Fruit fly (Drosophila melanogaster) whole organism, embryonic: ENCODE results near the gene LeuRS-m.

ENCODE experiments used
- CG10462 ChIP-seq: fragments of 200-800 bp; sonication (Bioruptor generic); optimal IDR thresholded peaks from 2 replicates; lab custom pipeline; 2016; ENCODE audit warnings: missing biosample characterization, missing genetic modification characterization
- CG11093 ChIP-seq: fragments of 200-800 bp; sonication (Bioruptor generic); IDR thresholded peaks from 3 replicates; pipeline ENCODE4 v1.3.6; 2022; ENCODE audit warnings: missing biosample characterization, missing genetic modification characterization
- CG1233 ChIP-seq: fragments of 200-800 bp; sonication (Bioruptor generic); optimal IDR thresholded peaks from 4 replicates; lab custom pipeline; 2018; ENCODE audit warnings: missing biosample characterization, mild to moderate bottlenecking, missing genetic modification characterization
- CG12391 ChIP-seq: fragments of 200-800 bp; sonication (Bioruptor generic); optimal IDR thresholded peaks from 3 replicates; lab custom pipeline; 2018; ENCODE audit warnings: missing biosample characterization, mild to moderate bottlenecking, missing genetic modification characterization, moderate library complexity
- CG15269 ChIP-seq: fragments of 200-800 bp; sonication (Bioruptor generic); optimal IDR thresholded peaks from 2 replicates; lab custom pipeline; 2018; ENCODE audit warnings: missing biosample characterization, mild to moderate bottlenecking, missing genetic modification characterization, moderate library complexity
- CG17186 ChIP-seq: fragments of 200-800 bp; sonication (Bioruptor generic); optimal IDR thresholded peaks from 3 replicates; lab custom pipeline; 2017; ENCODE audit warnings: missing biosample characterization, missing genetic modification reagents, missing genetic modification characterization
- CG17361 ChIP-seq: fragments of 200-800 bp; sonication (Bioruptor generic); IDR thresholded peaks from 3 replicates; pipeline ENCODE4 v1.3.6; 2022; ENCODE audit warnings: missing biosample characterization, missing genetic modification characterization
- CG31388 ChIP-seq: fragments of 200-800 bp; sonication (Bioruptor generic); optimal IDR thresholded peaks from 2 replicates; lab custom pipeline; 2016; ENCODE audit warnings: missing biosample characterization, missing genetic modification characterization
- CG4360 ChIP-seq: fragments of 200-800 bp; sonication (Bioruptor generic); IDR thresholded peaks from 2 replicates; pipeline ENCODE4 v1.3.6; 2022; ENCODE audit warnings: missing biosample characterization, missing genetic modification characterization
- CG6175 ChIP-seq: fragments of 200-800 bp; sonication (Bioruptor generic); IDR thresholded peaks from 3 replicates; pipeline ENCODE4 v1.3.6; 2022; ENCODE audit warnings: missing biosample characterization, missing genetic modification characterization
- CG6654 ChIP-seq: fragments of 200-800 bp; sonication (Bioruptor generic); optimal IDR thresholded peaks from 2 replicates; lab custom pipeline; 2017; ENCODE audit warnings: missing biosample characterization, mild to moderate bottlenecking, missing genetic modification characterization
- CG7963 ChIP-seq: fragments of 200-800 bp; sonication (Bioruptor generic); IDR thresholded peaks from 3 replicates; pipeline ENCODE4 v1.3.6; 2022; ENCODE audit warnings: missing biosample characterization, missing genetic modification characterization; ENCODE audit not compliant: partially characterized antibody
- Drgx ChIP-seq: fragments of 200-800 bp; sonication (Bioruptor generic); IDR thresholded peaks from 2 replicates; pipeline ENCODE4 v1.3.6; 2022; ENCODE audit warnings: missing biosample characterization, missing genetic modification characterization
- Ets65A ChIP-seq: fragments of 200-800 bp; sonication (Bioruptor generic); peaks from one replicate; lab custom pipeline; 2016; ENCODE audit warnings: missing biosample characterization, missing genetic modification characterization
- Gug ChIP-seq: fragments of 200-800 bp; sonication (Bioruptor generic); IDR thresholded peaks from 4 replicates; pipeline ENCODE4 v1.3.6; 2022; ENCODE audit warnings: missing biosample characterization, missing genetic modification characterization
- HmgZ ChIP-seq: fragments of 200-800 bp; sonication (Bioruptor generic); optimal IDR thresholded peaks from 2 replicates; lab custom pipeline; 2018; ENCODE audit warnings: missing biosample characterization, mild to moderate bottlenecking, missing genetic modification characterization
- Oli ChIP-seq: fragments of 200-800 bp; sonication (Bioruptor generic); optimal IDR thresholded peaks from 2 replicates; lab custom pipeline; 2018; ENCODE audit warnings: missing biosample characterization, mild to moderate bottlenecking, missing genetic modification characterization, moderate library complexity
- PHDP ChIP-seq: fragments of 200-800 bp; sonication (Bioruptor generic); optimal IDR thresholded peaks from 3 replicates; lab custom pipeline; 2018; ENCODE audit warnings: missing biosample characterization, mild to moderate bottlenecking, missing genetic modification characterization, moderate library complexity
- Tbp ChIP-seq: fragments of >200 bp; optimal IDR thresholded peaks from 2 replicates; lab custom pipeline; 2018; ENCODE audit warnings: missing biosample characterization, missing genetic modification characterization
- Vsx1 ChIP-seq: fragments of 200-800 bp; sonication (Bioruptor generic); optimal IDR thresholded peaks from 2 replicates; lab custom pipeline; 2017; ENCODE audit warnings: missing biosample characterization, mild to moderate bottlenecking, missing genetic modification characterization, missing genetic modification reagents
- aop ChIP-seq: fragments of 200-800 bp; sonication (Bioruptor generic); IDR thresholded peaks from 2 replicates; pipeline ENCODE4 v1.3.6; 2022; ENCODE audit warnings: missing biosample characterization, missing genetic modification characterization
- ase ChIP-seq: fragments of 200-800 bp; sonication (Bioruptor generic); IDR thresholded peaks from 3 replicates; pipeline ENCODE4 v1.3.6; 2022; ENCODE audit warnings: missing biosample characterization, missing genetic modification characterization
- croc ChIP-seq: fragments of 200-800 bp; sonication (Bioruptor generic); conservative IDR thresholded peaks from 3 replicates; pipeline ENCODE4 v1.3.6; 2022; ENCODE audit warnings: missing biosample characterization, missing genetic modification characterization
- da ChIP-seq: fragments of 200-800 bp; sonication (Bioruptor generic); optimal IDR thresholded peaks from 2 replicates; lab custom pipeline; 2016; ENCODE audit warnings: missing biosample characterization, missing genetic modification characterization
- dimm ChIP-seq: fragments of 200-800 bp; sonication (Bioruptor generic); IDR thresholded peaks from 2 replicates; pipeline ENCODE4 v1.3.6; 2022; ENCODE audit warnings: missing biosample characterization, missing genetic modification characterization
- dmrt99B ChIP-seq: fragments of 200-800 bp; sonication (Bioruptor generic); optimal IDR thresholded peaks from 2 replicates; lab custom pipeline; 2018; ENCODE audit warnings: missing biosample characterization, mild to moderate bottlenecking, missing genetic modification characterization, moderate library complexity
- hbn ChIP-seq: fragments of 200-800 bp; sonication (Bioruptor generic); IDR thresholded peaks from 2 replicates; pipeline ENCODE4 v1.3.6; 2022; ENCODE audit warnings: missing biosample characterization, missing genetic modification characterization; ENCODE audit not compliant: partially characterized antibody
- nom ChIP-seq: fragments of 200-800 bp; sonication (Bioruptor generic); optimal IDR thresholded peaks from 2 replicates; lab custom pipeline; 2017; ENCODE audit warnings: missing biosample characterization, missing genetic modification characterization, mild to moderate bottlenecking, moderate library complexity, missing genetic modification reagents
- prd ChIP-seq, 3 experiments: fragments of >200 bp in 2 of 3; fragments of 200-800 bp in 1 of 3; sonication (Bioruptor generic) in 1 of 3; optimal IDR thresholded peaks in 2 of 3; IDR thresholded peaks in 1 of 3; 2 replicates in 2 of 3; 3 replicates in 1 of 3; pipeline versions ENCODE4 v1.3.6 to Lab custom; 2017 to 2022; ENCODE audit warnings: missing biosample characterization in 1 of 3, missing genetic modification characterization in 1 of 3
- pum ChIP-seq: fragments of 200-800 bp; sonication (Bioruptor generic); optimal IDR thresholded peaks from 2 replicates; lab custom pipeline; 2016; ENCODE audit warnings: missing biosample characterization, missing genetic modification characterization
- repo ChIP-seq: fragments of 200-800 bp; sonication (Bioruptor generic); optimal IDR thresholded peaks from 2 replicates; lab custom pipeline; 2016; ENCODE audit warnings: missing biosample characterization, missing genetic modification characterization
- toy ChIP-seq: fragments of 200-800 bp; sonication (Bioruptor generic); IDR thresholded peaks from 2 replicates; pipeline ENCODE4 v1.3.6; 2022; ENCODE audit warnings: missing biosample characterization, missing genetic modification characterization
- vvl ChIP-seq: fragments of 200-800 bp; sonication (Bioruptor generic); IDR thresholded peaks from 2 replicates; pipeline ENCODE4 v1.3.6; 2022; ENCODE audit warnings: missing biosample characterization, missing genetic modification characterization
- wek ChIP-seq: fragments of 200-800 bp; sonication (Bioruptor generic); optimal IDR thresholded peaks from 3 replicates; lab custom pipeline; 2018; ENCODE audit warnings: missing biosample characterization, mild to moderate bottlenecking, missing genetic modification characterization, moderate library complexity
- zen ChIP-seq: fragments of 200-800 bp; sonication (Bioruptor generic); optimal IDR thresholded peaks from 3 replicates; lab custom pipeline; 2018; ENCODE audit warnings: missing biosample characterization, mild to moderate bottlenecking, missing genetic modification characterization, moderate library complexity

Gene LeuRS-m

dm6 chr3L:4824356-4825138 is 1.1 kb upstream of the LeuRS-m start (continued):
- TF ChIP-seq Tbp (GFP tag; lab: Kevin White, UChicago) (no peak), Gug (GFP tag; lab: Robert Waterston, UW) (peak; percentile 96), CG15269 (tag; lab: Kevin White, UChicago) (peak; percentile 96), da (GFP tag; lab: Kevin White, UChicago) (peak; percentile 72), vvl (GFP tag; lab: Robert Waterston, UW) (peak; percentile 97), CG7963 (GFP tag; lab: Robert Waterston, UW) (no peak), Oli (tag; lab: Kevin White, UChicago) (peak; percentile 96), CG11093 (GFP tag; lab: Robert Waterston, UW) (peak; percentile 96), CG17361 (GFP tag; lab: Robert Waterston, UW) (no peak; the same call in 2 of the 3 replicates), prd (optimal IDR thresholded peaks at IDR 0.05; lab: Kevin White, UChicago) (no peak), prd (GFP tag; IDR thresholded peaks at IDR 0.05; lab: Robert Waterston, UW) (peak; percentile 98), CG31388 (peak; percentile 88), Vsx1 (GFP tag; lab: Kevin White, UChicago) (no peak), CG4360 (GFP tag; lab: Robert Waterston, UW) (peak; percentile 74), HmgZ (tag; lab: Kevin White, UChicago) (peak; percentile 95), CG17186 (GFP tag; lab: Kevin White, UChicago) (peak; percentile 80), CG12391 (peak; percentile 97)

DNA sequence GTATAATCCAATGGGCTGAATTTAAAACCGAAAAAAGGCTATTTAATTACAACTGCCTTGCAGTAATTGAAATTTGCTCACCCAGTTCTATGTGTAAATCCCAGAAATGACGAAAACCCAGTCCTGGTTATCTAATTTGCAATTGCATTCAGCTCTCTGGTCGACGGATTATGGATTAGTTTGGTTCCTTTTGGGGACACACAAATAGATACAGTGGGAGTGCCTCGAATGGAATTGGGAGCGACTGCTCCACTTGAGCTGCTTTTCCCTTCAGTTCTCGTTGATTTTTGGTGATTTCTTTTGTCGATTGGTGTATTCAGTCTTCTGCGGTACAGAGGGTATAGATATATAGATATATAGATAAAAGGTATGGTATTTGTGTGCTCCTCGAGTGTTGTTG is 7.8 kb downstream of the LeuRS-m start, which contains the start of gene CG13708:
TSS of gene CG13708 (minus strand) at position 101 of the 400 bp plus-strand sequence.
- TF ChIP-seq pum (GFP tag; lab: Kevin White, UChicago) (no peak), CG6654 (GFP tag; lab: Kevin White, UChicago) (no peak), CG10462 (no peak), dmrt99B (tag; lab: Kevin White, UChicago) (no peak), dimm (GFP tag; lab: Robert Waterston, UW) (no peak), repo (GFP tag; lab: Kevin White, UChicago) (no peak), ase (GFP tag; lab: Robert Waterston, UW) (no peak), hbn (GFP tag; lab: Robert Waterston, UW) (no peak), CG1233 (no peak)

- TF ChIP-seq aop (GFP tag; lab: Robert Waterston, UW) (no peak), CG6175 (GFP tag; lab: Robert Waterston, UW) (no peak), croc (GFP tag; lab: Robert Waterston, UW) (no peak), PHDP (tag; lab: Kevin White, UChicago) (no peak), zen (tag; lab: Kevin White, UChicago) (peak; percentile 47), Ets65A (GFP tag; lab: Kevin White, UChicago) (peak; percentile 50), toy (GFP tag; lab: Robert Waterston, UW) (no peak)
These were observed 9.4 kb downstream of the LeuRS-m start for dm6 chr3L:4835005-4835404.

DNA sequence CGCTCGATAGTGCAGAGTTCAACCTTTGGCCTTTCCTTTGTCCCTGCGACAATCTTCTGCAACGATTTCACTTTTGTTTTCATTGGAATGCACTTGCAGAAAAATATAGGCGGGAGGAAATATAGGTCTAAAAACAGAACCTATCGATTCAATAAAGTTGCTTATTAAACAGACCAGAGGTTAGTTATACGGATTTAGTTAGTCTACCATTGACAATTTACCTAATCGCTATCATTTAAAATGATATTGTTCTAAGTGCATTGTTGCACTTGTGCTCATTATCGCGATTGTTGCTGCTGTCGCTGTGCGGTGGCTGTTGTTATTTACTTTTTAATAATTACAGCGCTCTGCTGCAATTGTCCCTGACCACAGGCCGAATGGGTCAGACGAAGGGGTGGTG is 10.7 kb downstream of the LeuRS-m start:
- peak; percentile 67; the same call in 1 of the 2 replicates for TF ChIP-seq Drgx (GFP tag; lab: Robert Waterston, UW)
- TF ChIP-seq wek (GFP tag; lab: Kevin White, UChicago) = no peak
- TF ChIP-seq nom (GFP tag; lab: Kevin White, UChicago) = peak; percentile 70
- TF ChIP-seq, all 482 proteins: peak for 2
